Worm (Caenorhabditis elegans): ENCODE results near the gene ttr-31.

DNA sequence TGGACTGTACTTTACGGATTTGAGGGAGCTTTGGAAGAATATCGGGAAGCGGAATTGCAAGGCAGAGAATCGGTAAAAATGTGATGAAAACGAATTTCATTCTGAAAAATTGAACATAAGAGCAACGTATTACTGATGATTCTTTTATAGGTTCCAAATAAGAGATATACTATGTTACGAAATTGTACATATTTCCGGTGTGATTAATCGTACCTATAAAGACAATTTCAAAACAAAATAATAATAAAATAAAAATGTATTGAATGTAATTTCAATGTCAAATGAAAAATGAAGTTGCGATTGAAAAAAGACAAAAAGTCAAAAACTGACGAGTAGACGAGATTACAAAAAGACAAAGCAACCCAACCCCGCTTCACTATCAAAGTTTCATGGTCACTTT lies at the start of gene ttr-31:
- TF ChIP-seq unc-62 (GFP tag; optimal IDR thresholded peaks at IDR 0.05) (no peak), ceh-82 (tag; optimal IDR thresholded peaks at IDR 0.05) (no peak), fkh-4 (tag; optimal IDR thresholded peaks at IDR 0.05; ENCODE audit: borderline replicate concordance) (no peak), mdl-1 (tag; optimal IDR thresholded peaks at IDR 0.05) (no peak), ama-1 (optimal IDR thresholded peaks at IDR 0.05) (no peak), pqm-1 (tag; optimal IDR thresholded peaks at IDR 0.05) (no peak)
